Worm (Caenorhabditis elegans) whole organism, late embryonic: ENCODE results near the gene F58F9.3.

Experiments
- tbx-2 ChIP-seq: sonication (generic microtip); optimal IDR thresholded peaks from 2 replicates; lab custom pipeline; 2016; ENCODE audit warnings: missing genetic modification characterization, missing compliant biosample characterization
- unc-86 ChIP-seq: sonication (generic microtip); optimal IDR thresholded peaks from 2 replicates; lab custom pipeline; 2016; ENCODE audit warnings: missing genetic modification characterization, missing compliant biosample characterization

DNA sequence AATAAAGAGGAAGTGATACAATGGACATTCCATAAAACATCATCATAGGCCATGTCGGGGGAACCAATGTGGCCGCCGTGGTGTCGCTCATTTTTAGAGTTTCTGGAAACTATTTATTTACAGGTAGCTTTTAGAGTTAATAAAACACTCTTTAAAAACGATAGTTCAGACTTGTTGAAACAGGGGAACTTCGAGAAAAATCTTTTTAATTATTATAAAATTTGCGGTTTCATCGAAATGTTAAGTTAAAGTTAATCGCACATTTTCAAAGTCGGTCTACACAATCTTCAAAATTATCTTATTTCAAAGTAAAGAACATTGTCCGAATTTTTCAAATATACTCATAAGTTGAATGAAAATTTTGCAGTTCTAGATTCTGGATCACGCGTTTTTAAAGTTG lies 51.2 kb downstream of the F58F9.3 start, which contains the start of gene ops-1:
- TF ChIP-seq unc-86 (tag; lab: Kevin White, UChicago) (no peak), tbx-2 (tag; lab: Kevin White, UChicago) (no peak)
